Fruit fly (Drosophila melanogaster) whole organism, embryonic: ENCODE data around the gene CG3902.
A peak's percentile ranks its signal among the peaks of the same experiment; 100 is the strongest.

Source experiments
- Adf1 ChIP-seq: fragments of 200-800 bp; sonication (Bioruptor generic); IDR thresholded peaks from 2 replicates; pipeline ENCODE4 v1.3.6; 2022; ENCODE audit warnings: missing biosample characterization, missing genetic modification characterization
- Antp ChIP-seq: fragments of 200-800 bp; sonication (Bioruptor generic); optimal IDR thresholded peaks from 3 replicates; lab custom pipeline; 2016; ENCODE audit warnings: missing biosample characterization, missing genetic modification characterization
- Atf-2 ChIP-seq: fragments of 200-800 bp; sonication (Bioruptor generic); optimal IDR thresholded peaks from 2 replicates; lab custom pipeline; 2016; ENCODE audit warnings: missing biosample characterization, missing genetic modification characterization
- B-H2 ChIP-seq: fragments of 200-800 bp; sonication (Bioruptor generic); optimal IDR thresholded peaks from 2 replicates; lab custom pipeline; 2018; ENCODE audit warnings: missing biosample characterization, mild to moderate bottlenecking, missing genetic modification characterization
- Blimp-1 ChIP-seq: fragments of 200-800 bp; sonication (Bioruptor generic); optimal IDR thresholded peaks from 3 replicates; lab custom pipeline; 2018; ENCODE audit warnings: missing biosample characterization, missing genetic modification characterization, mild to moderate bottlenecking, moderate library complexity, missing genetic modification reagents
- CG1024 ChIP-seq: fragments of 200-800 bp; sonication (Bioruptor generic); IDR thresholded peaks from 2 replicates; pipeline ENCODE4 v1.3.6; 2022; ENCODE audit warnings: missing biosample characterization, missing genetic modification characterization
- CG10321 ChIP-seq: fragments of 200-800 bp; sonication (Bioruptor generic); IDR thresholded peaks from 2 replicates; pipeline ENCODE4 v1.3.6; 2022; ENCODE audit warnings: missing biosample characterization, missing genetic modification characterization
- CG10543 ChIP-seq: fragments of 200-800 bp; sonication (Bioruptor generic); optimal IDR thresholded peaks from 3 replicates; lab custom pipeline; 2017; ENCODE audit warnings: missing biosample characterization, mild to moderate bottlenecking, missing genetic modification characterization, moderate library complexity
- CG10979 ChIP-seq: fragments of 200-800 bp; sonication (Bioruptor generic); optimal IDR thresholded peaks from 2 replicates; lab custom pipeline; 2018; ENCODE audit warnings: missing biosample characterization, mild to moderate bottlenecking, missing genetic modification characterization, moderate library complexity
- CG1233 ChIP-seq: fragments of 200-800 bp; sonication (Bioruptor generic); optimal IDR thresholded peaks from 4 replicates; lab custom pipeline; 2018; ENCODE audit warnings: missing biosample characterization, mild to moderate bottlenecking, missing genetic modification characterization
- CG12659 ChIP-seq: fragments of 200-800 bp; sonication (Bioruptor generic); optimal IDR thresholded peaks from 3 replicates; lab custom pipeline; 2017; ENCODE audit warnings: mild to moderate bottlenecking, missing biosample characterization, missing genetic modification reagents, missing genetic modification characterization
- CG13287 ChIP-seq: fragments of 200-800 bp; sonication (Bioruptor generic); IDR thresholded peaks from 2 replicates; pipeline ENCODE4 v1.3.6; 2022; ENCODE audit warnings: missing biosample characterization, missing genetic modification characterization; ENCODE audit not compliant: partially characterized antibody
- CG13894 ChIP-seq: fragments of 200-800 bp; sonication (Bioruptor generic); optimal IDR thresholded peaks from 3 replicates; lab custom pipeline; 2018; ENCODE audit warnings: missing biosample characterization, mild to moderate bottlenecking, missing genetic modification characterization, moderate library complexity
- CG1792 ChIP-seq: fragments of 200-800 bp; sonication (Bioruptor generic); optimal IDR thresholded peaks from 2 replicates; lab custom pipeline; 2016; ENCODE audit warnings: missing biosample characterization, missing genetic modification characterization
- CG18599 ChIP-seq: fragments of 200-800 bp; sonication (Bioruptor generic); optimal IDR thresholded peaks from 3 replicates; lab custom pipeline; 2017; ENCODE audit warnings: missing biosample characterization, missing genetic modification characterization, mild to moderate bottlenecking, moderate library complexity, missing genetic modification reagents
- CG2116 ChIP-seq: fragments of 200-800 bp; sonication (Bioruptor generic); optimal IDR thresholded peaks from 3 replicates; lab custom pipeline; 2018; ENCODE audit warnings: missing biosample characterization, mild to moderate bottlenecking, missing genetic modification characterization
- CG2120 ChIP-seq: fragments of 200-800 bp; sonication (Bioruptor generic); optimal IDR thresholded peaks from 3 replicates; lab custom pipeline; 2016; ENCODE audit warnings: missing biosample characterization, missing genetic modification characterization
- CG3065 ChIP-seq: fragments of 200-800 bp; sonication (Bioruptor generic); optimal IDR thresholded peaks from 2 replicates; lab custom pipeline; 2016; ENCODE audit warnings: missing biosample characterization, missing genetic modification characterization
- CG31224 ChIP-seq: fragments of 200-800 bp; sonication (Bioruptor generic); IDR thresholded peaks from 2 replicates; pipeline ENCODE4 v1.3.6; 2022; ENCODE audit warnings: missing biosample characterization, missing genetic modification characterization
- CG31441 ChIP-seq: fragments of 200-800 bp; sonication (Bioruptor generic); IDR thresholded peaks from 2 replicates; pipeline ENCODE4 v1.3.6; 2022; ENCODE audit warnings: missing biosample characterization, missing genetic modification characterization
- CG3281 ChIP-seq: fragments of 200-800 bp; sonication (Bioruptor generic); optimal IDR thresholded peaks from 3 replicates; lab custom pipeline; 2017; ENCODE audit warnings: missing biosample characterization, mild to moderate bottlenecking, missing genetic modification characterization
- CG42726 ChIP-seq: fragments of 200-800 bp; sonication (Bioruptor generic); IDR thresholded peaks from 2 replicates; pipeline ENCODE4 v1.3.6; 2022; ENCODE audit warnings: missing biosample characterization, missing genetic modification characterization; ENCODE audit not compliant: partially characterized antibody
- CG6683 ChIP-seq: fragments of 200-800 bp; sonication (Bioruptor generic); optimal IDR thresholded peaks from 2 replicates; lab custom pipeline; 2017; ENCODE audit warnings: missing biosample characterization, mild to moderate bottlenecking, missing genetic modification characterization, missing genetic modification reagents
- CG8290 ChIP-seq, 3 experiments: fragments of 200-800 bp; sonication (Bioruptor generic); optimal IDR thresholded peaks; 2 replicates each; lab custom pipeline; 2016 to 2019; ENCODE audit warnings: missing biosample characterization in 3 of 3, missing genetic modification characterization in 3 of 3, mild to moderate bottlenecking in 2 of 3, moderate library complexity in 1 of 3
- CG9215 ChIP-seq: fragments of 200-800 bp; sonication (Bioruptor generic); IDR thresholded peaks from 2 replicates; pipeline ENCODE4 v1.3.6; 2022; ENCODE audit warnings: missing biosample characterization, missing genetic modification characterization
- CG9876 ChIP-seq: fragments of 200-800 bp; sonication (Bioruptor generic); optimal IDR thresholded peaks from 2 replicates; lab custom pipeline; 2016; ENCODE audit warnings: missing biosample characterization, missing genetic modification characterization
- Dbx ChIP-seq: fragments of 200-800 bp; sonication (Bioruptor generic); IDR thresholded peaks from 3 replicates; pipeline ENCODE4 v1.3.6; 2022; ENCODE audit warnings: missing biosample characterization, missing genetic modification characterization
- Fer1 ChIP-seq: fragments of 200-800 bp; sonication (Bioruptor generic); optimal IDR thresholded peaks from 2 replicates; lab custom pipeline; 2017; ENCODE audit warnings: missing biosample characterization, mild to moderate bottlenecking, missing genetic modification characterization
- GATAe ChIP-seq: fragments of 200-800 bp; sonication (Bioruptor generic); conservative IDR thresholded peaks from 2 replicates; pipeline ENCODE4 v1.3.6; 2022; ENCODE audit warnings: missing biosample characterization, missing genetic modification characterization
- HHEX ChIP-seq: fragments of 200-800 bp; sonication (Bioruptor generic); optimal IDR thresholded peaks from 3 replicates; lab custom pipeline; 2017; ENCODE audit warnings: missing biosample characterization, mild to moderate bottlenecking, missing genetic modification characterization, missing genetic modification reagents
- Hr3 ChIP-seq: fragments of 200-800 bp; sonication (Bioruptor generic); optimal IDR thresholded peaks from 3 replicates; lab custom pipeline; 2016; ENCODE audit warnings: missing biosample characterization, missing genetic modification characterization
- Hsf ChIP-seq: fragments of 200-800 bp; sonication (Bioruptor generic); optimal IDR thresholded peaks from 3 replicates; lab custom pipeline; 2016; ENCODE audit warnings: missing biosample characterization, missing genetic modification characterization
- MBD-R2 ChIP-seq: fragments of 200-800 bp; sonication (Bioruptor generic); IDR thresholded peaks from 2 replicates; pipeline ENCODE4 v1.3.6; 2022; ENCODE audit warnings: missing biosample characterization, missing genetic modification characterization
- Mes4 ChIP-seq: fragments of 200-800 bp; sonication (Bioruptor generic); optimal IDR thresholded peaks from 2 replicates; lab custom pipeline; 2016; ENCODE audit warnings: missing biosample characterization, missing genetic modification characterization
- Oli ChIP-seq: fragments of 200-800 bp; sonication (Bioruptor generic); optimal IDR thresholded peaks from 2 replicates; lab custom pipeline; 2018; ENCODE audit warnings: missing biosample characterization, mild to moderate bottlenecking, missing genetic modification characterization, moderate library complexity
- Opbp ChIP-seq: fragments of 200-800 bp; sonication (Bioruptor generic); IDR thresholded peaks from 3 replicates; pipeline ENCODE4 v1.3.6; 2022; ENCODE audit warnings: missing biosample characterization, missing genetic modification characterization; ENCODE audit not compliant: partially characterized antibody
- PHDP ChIP-seq: fragments of 200-800 bp; sonication (Bioruptor generic); optimal IDR thresholded peaks from 3 replicates; lab custom pipeline; 2018; ENCODE audit warnings: missing biosample characterization, mild to moderate bottlenecking, missing genetic modification characterization, moderate library complexity
- ash1 ChIP-seq: fragments of 200-800 bp; sonication (Bioruptor generic); optimal IDR thresholded peaks from 2 replicates; lab custom pipeline; 2018; ENCODE audit warnings: missing biosample characterization, mild to moderate bottlenecking, missing genetic modification characterization
- crol ChIP-seq: fragments of 200-800 bp; sonication (Bioruptor generic); IDR thresholded peaks from 2 replicates; pipeline ENCODE4 v1.3.6; 2022; ENCODE audit warnings: missing biosample characterization, missing genetic modification characterization
- gro ChIP-seq: fragments of 200-800 bp; sonication (Bioruptor generic); optimal IDR thresholded peaks from 2 replicates; lab custom pipeline; 2016; ENCODE audit warnings: missing biosample characterization, missing genetic modification characterization
- gsb-n ChIP-seq: fragments of 200-800 bp; sonication (Bioruptor generic); optimal IDR thresholded peaks from 3 replicates; lab custom pipeline; 2018; ENCODE audit warnings: missing biosample characterization, mild to moderate bottlenecking, missing genetic modification characterization
- nerfin-1 ChIP-seq: fragments of 200-800 bp; sonication (Bioruptor generic); optimal IDR thresholded peaks from 3 replicates; lab custom pipeline; 2019; ENCODE audit warnings: missing biosample characterization, mild to moderate bottlenecking, missing genetic modification characterization, moderate library complexity
- pb ChIP-seq: fragments of 200-800 bp; sonication (Bioruptor generic); optimal IDR thresholded peaks from 3 replicates; lab custom pipeline; 2016; ENCODE audit warnings: missing biosample characterization, missing genetic modification characterization
- pnt ChIP-seq: fragments of 200-800 bp; sonication (Bioruptor generic); optimal IDR thresholded peaks from 3 replicates; lab custom pipeline; 2016; ENCODE audit warnings: missing biosample characterization, missing genetic modification characterization
- rib ChIP-seq: fragments of 200-800 bp; sonication (Bioruptor generic); IDR thresholded peaks from 2 replicates; pipeline ENCODE4 v1.3.6; 2022; ENCODE audit warnings: missing biosample characterization, missing genetic modification characterization
- sc ChIP-seq, 3 experiments: fragments of >200 bp in 2 of 3; fragments of 200-800 bp in 1 of 3; sonication (Bioruptor generic) in 1 of 3; optimal IDR thresholded peaks; 2 replicates in 2 of 3; 3 replicates in 1 of 3; lab custom pipeline; 2017; ENCODE audit warnings: mild to moderate bottlenecking in 1 of 3, missing biosample characterization in 1 of 3, missing genetic modification characterization in 1 of 3, missing genetic modification reagents in 1 of 3
- scrt ChIP-seq: fragments of 200-800 bp; sonication (Bioruptor generic); optimal IDR thresholded peaks from 2 replicates; lab custom pipeline; 2018; ENCODE audit warnings: missing biosample characterization, mild to moderate bottlenecking, missing genetic modification characterization, moderate library complexity
- stc ChIP-seq: fragments of 200-800 bp; sonication (Bioruptor generic); IDR thresholded peaks from 2 replicates; pipeline ENCODE4 v1.3.6; 2022; ENCODE audit warnings: missing biosample characterization, missing genetic modification characterization
- vnd ChIP-seq: fragments of 200-800 bp; sonication (Bioruptor generic); IDR thresholded peaks from 3 replicates; pipeline ENCODE4 v1.3.6; 2022; ENCODE audit warnings: missing biosample characterization, missing genetic modification characterization; ENCODE audit not compliant: partially characterized antibody

Gene CG3902

dm6 chr3L:18898086-18898470 lies at the start of gene CG3902 (continued):
- TF ChIP-seq CG2120 (peak; percentile 3), scrt (peak; percentile 2), CG3281 (GFP tag; lab: Kevin White, UChicago) (peak; percentile 16), CG1792 (GFP tag; lab: Kevin White, UChicago) (no peak), CG10543 (GFP tag; lab: Kevin White, UChicago) (peak; percentile 71), Hsf (no peak), CG31224 (0 out of 2 replicates have a peak, but pooled peaks have one; percentile 10), CG6683 (GFP tag; lab: Kevin White, UChicago) (no peak), MBD-R2 (0 out of 2 replicates have a peak, but pooled peaks have one; percentile 8), pb (no peak), Fer1 (GFP tag; lab: Kevin White, UChicago) (peak; percentile 61), gsb-n (tag; lab: Kevin White, UChicago) (no peak), CG18599 (GFP tag; lab: Kevin White, UChicago) (no peak), CG1024 (no peak), CG8290 (GFP tag; optimal IDR thresholded peaks at IDR 0.05; lab: Kevin White, UChicago) (no peak), CG8290 (tag; optimal IDR thresholded peaks at IDR 0.05; lab: Kevin White, UChicago) (peak in 1 of 2 experiments; percentile 79), Dbx (GFP tag; lab: Robert Waterston, UW) (peak; percentile 36; the same call in 1 of the 3 replicates), Opbp (GFP tag; lab: Robert Waterston, UW) (peak; percentile 66; the same call in 1 of the 3 replicates), Oli (tag; lab: Kevin White, UChicago) (no peak), CG3065 (GFP tag; lab: Kevin White, UChicago) (peak; percentile 19), Antp (GFP tag; lab: Kevin White, UChicago) (no peak), CG9876 (GFP tag; lab: Kevin White, UChicago) (no peak), pnt (GFP tag; lab: Kevin White, UChicago) (no peak), Atf-2 (GFP tag; lab: Kevin White, UChicago) (no peak), nerfin-1 (tag; lab: Kevin White, UChicago) (peak; percentile 6), CG31441 (GFP tag; lab: Robert Waterston, UW) (no peak), ash1 (no peak), Blimp-1 (GFP tag; lab: Kevin White, UChicago) (no peak), rib (peak; percentile 61; the same call in 1 of the 2 replicates), B-H2 (GFP tag; lab: Kevin White, UChicago) (peak; percentile 71), HHEX (GFP tag; lab: Kevin White, UChicago) (peak; percentile 45), crol (GFP tag; lab: Robert Waterston, UW) (0 out of 2 replicates have a peak, but pooled peaks have one; percentile 23), Mes4 (GFP tag; lab: Kevin White, UChicago) (no peak), Adf1 (GFP tag; lab: Robert Waterston, UW) (peak; percentile 22; the same call in 1 of the 2 replicates), CG10979 (tag; lab: Kevin White, UChicago) (no peak), vnd (GFP tag; lab: Robert Waterston, UW) (no peak), gro (GFP tag; lab: Kevin White, UChicago) (peak; percentile 56), Hr3 (GFP tag; lab: Kevin White, UChicago) (no peak), CG9215 (no peak), PHDP (tag; lab: Kevin White, UChicago) (peak; percentile 39), CG42726 (GFP tag; lab: Robert Waterston, UW) (peak; percentile 28; the same call in 1 of the 2 replicates), GATAe (no peak), CG13894 (tag; lab: Kevin White, UChicago) (peak; percentile 10), CG1233 (GFP tag; lab: Kevin White, UChicago) (peak; percentile 5), stc (GFP tag; lab: Robert Waterston, UW) (peak; percentile 13; the same call in 1 of the 2 replicates), CG12659 (GFP tag; lab: Kevin White, UChicago) (peak; percentile 49), sc (optimal IDR thresholded peaks at IDR 0.05; lab: Kevin White, UChicago) (no peak), sc (GFP tag; optimal IDR thresholded peaks at IDR 0.05; lab: Kevin White, UChicago) (no peak), CG13287 (GFP tag; lab: Robert Waterston, UW) (peak; percentile 5; the same call in 1 of the 2 replicates), CG2116 (GFP tag; lab: Kevin White, UChicago) (no peak), CG10321 (GFP tag; lab: Robert Waterston, UW) (no peak)
